Fruit fly (Drosophila melanogaster): Measurements from ENCODE around the gene Cog3.

DNA sequence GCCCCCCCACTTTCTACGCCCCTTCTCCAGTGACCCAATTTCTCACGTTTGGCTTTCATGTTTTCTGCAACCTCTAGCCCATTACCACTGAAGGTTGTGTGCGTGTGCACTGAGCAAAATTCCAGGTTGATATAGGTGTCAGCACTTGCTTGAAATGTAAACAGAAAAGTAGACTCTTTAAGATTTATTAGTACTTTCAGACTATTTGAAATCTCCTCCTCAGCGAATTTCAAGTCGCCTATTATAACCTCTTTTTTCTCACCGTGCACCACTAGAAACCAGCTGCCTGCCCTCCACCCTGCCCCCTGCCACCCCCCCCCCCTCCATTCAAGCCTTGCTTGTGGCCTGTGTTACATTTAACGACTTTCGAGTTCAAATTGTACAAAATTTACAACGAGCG, 21.8 kb downstream of the Cog3 start:
- TF ChIP-seq CG1620 (GFP tag; optimal IDR thresholded peaks at IDR 0.05) (no peak), cnc (optimal IDR thresholded peaks at IDR 0.05) (no peak), kay (GFP tag; ENCODE audit: borderline replicate concordance) (no peak), Hr96 (GFP tag; optimal IDR thresholded peaks at IDR 0.05) (no peak), Mnt (GFP tag; optimal IDR thresholded peaks at IDR 0.05) (no peak), CG12768 (GFP tag; optimal IDR thresholded peaks at IDR 0.05) (no peak), pad (GFP tag; optimal IDR thresholded peaks at IDR 0.05) (no peak), Crg-1 (GFP tag; optimal IDR thresholded peaks at IDR 0.05) (no peak), bab1 (GFP tag; optimal IDR thresholded peaks at IDR 0.05) (no peak)

Data from whole organism, adult.